Worm (Caenorhabditis elegans): ENCODE data around the gene F13D12.10.

ce11 chrII:11685177-11685576 is 28.4 kb upstream of the F13D12.10 start, which contains the start of gene C47D12.5:
- TF ChIP-seq fos-1 (tag; optimal IDR thresholded peaks at IDR 0.05) (no peak), lir-3 (tag; optimal IDR thresholded peaks at IDR 0.05; ENCODE audit: poor library complexity) (no peak), nhr-237 (tag; optimal IDR thresholded peaks at IDR 0.05) (no peak), ceh-90 (tag; optimal IDR thresholded peaks at IDR 0.05) (no peak), ceh-82 (tag; optimal IDR thresholded peaks at IDR 0.05) (no peak), nhr-11 (tag; optimal IDR thresholded peaks at IDR 0.05) (no peak), lin-39 (tag; optimal IDR thresholded peaks at IDR 0.05) (no peak), unc-130 (tag; optimal IDR thresholded peaks at IDR 0.05) (no peak), pqm-1 (tag; optimal IDR thresholded peaks at IDR 0.05) (no peak)
